Worm (Caenorhabditis elegans): ENCODE data around the gene R08F11.7.

R08F11.7 gene

DNA sequence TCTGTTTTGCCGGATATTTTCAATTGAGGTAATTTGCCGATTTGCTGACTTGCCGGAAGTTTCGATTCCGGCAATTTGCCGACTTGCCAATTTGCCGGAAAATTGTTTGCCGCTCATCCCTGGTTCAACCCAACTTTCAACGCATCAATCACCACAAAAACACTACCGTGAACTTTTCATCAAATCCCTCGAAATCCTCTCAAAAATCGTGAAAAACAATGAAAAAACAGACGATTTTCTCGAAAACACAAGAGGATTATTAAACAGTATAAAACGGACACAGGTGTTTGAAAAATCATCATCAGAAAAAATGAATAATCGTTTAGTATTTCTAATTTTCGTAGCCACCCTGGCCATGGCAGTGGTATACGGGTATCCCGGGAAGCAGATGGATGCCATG is 23.0 kb upstream of the R08F11.7 start, which contains the start of gene Y39H10A.1:
TSS of gene Y39H10A.1 (plus strand) at position 301 of the 400 bp plus-strand sequence.
- TF ChIP-seq unc-130 (tag; optimal IDR thresholded peaks at IDR 0.05) (no peak), lir-3 (tag; optimal IDR thresholded peaks at IDR 0.05; ENCODE audit: poor library complexity) (no peak), nhr-11 (tag; optimal IDR thresholded peaks at IDR 0.05) (no peak), elt-2 (tag; optimal IDR thresholded peaks at IDR 0.05) (no peak), nhr-19 (GFP tag; conservative IDR thresholded peaks at IDR 0.05) (no peak), hpl-2 (GFP tag; optimal IDR thresholded peaks at IDR 0.05) (no peak), hlh-17 (GFP tag; optimal IDR thresholded peaks at IDR 0.05; ENCODE audit: borderline replicate concordance) (no peak), rnt-1 (tag; optimal IDR thresholded peaks at IDR 0.05) (no peak), efl-1 (optimal IDR thresholded peaks at IDR 0.05) (no peak), efl-1 (GFP tag; optimal IDR thresholded peaks at IDR 0.05 in 1 of 2) (no peak), C34B4.2 (tag; optimal IDR thresholded peaks at IDR 0.05) (no peak)

ce11 chrV:3768270-3768669 is 21.6 kb upstream of the R08F11.7 start, which contains the start of gene R08E5.4:
Gene R08E5.4, plus strand, starts transcription at chrV:3768570.
- TF ChIP-seq nhr-77 (tag; optimal IDR thresholded peaks at IDR 0.05) (no peak), fkh-8 (tag; optimal IDR thresholded peaks at IDR 0.05) (no peak), nhr-12 (tag; optimal IDR thresholded peaks at IDR 0.05) (no peak), egl-13 (tag; optimal IDR thresholded peaks at IDR 0.05) (no peak), nhr-19 (GFP tag; conservative IDR thresholded peaks at IDR 0.05) (no peak), unc-130 (tag; optimal IDR thresholded peaks at IDR 0.05) (no peak), sup-37 (GFP tag; optimal IDR thresholded peaks at IDR 0.05) (no peak), snpc-4 (tag; optimal IDR thresholded peaks at IDR 0.05) (no peak), nhr-28 (tag; optimal IDR thresholded peaks at IDR 0.05) (no peak), aha-1 (tag; optimal IDR thresholded peaks at IDR 0.05) (no peak), efl-1 (optimal IDR thresholded peaks at IDR 0.05) (no peak), efl-1 (GFP tag; optimal IDR thresholded peaks at IDR 0.05 in 1 of 2) (no peak), nhr-11 (tag; optimal IDR thresholded peaks at IDR 0.05) (no peak), egl-27 (tag; optimal IDR thresholded peaks at IDR 0.05) (no peak), tlp-1 (tag; optimal IDR thresholded peaks at IDR 0.05) (no peak), tbx-2 (tag; optimal IDR thresholded peaks at IDR 0.05) (no peak)

DNA sequence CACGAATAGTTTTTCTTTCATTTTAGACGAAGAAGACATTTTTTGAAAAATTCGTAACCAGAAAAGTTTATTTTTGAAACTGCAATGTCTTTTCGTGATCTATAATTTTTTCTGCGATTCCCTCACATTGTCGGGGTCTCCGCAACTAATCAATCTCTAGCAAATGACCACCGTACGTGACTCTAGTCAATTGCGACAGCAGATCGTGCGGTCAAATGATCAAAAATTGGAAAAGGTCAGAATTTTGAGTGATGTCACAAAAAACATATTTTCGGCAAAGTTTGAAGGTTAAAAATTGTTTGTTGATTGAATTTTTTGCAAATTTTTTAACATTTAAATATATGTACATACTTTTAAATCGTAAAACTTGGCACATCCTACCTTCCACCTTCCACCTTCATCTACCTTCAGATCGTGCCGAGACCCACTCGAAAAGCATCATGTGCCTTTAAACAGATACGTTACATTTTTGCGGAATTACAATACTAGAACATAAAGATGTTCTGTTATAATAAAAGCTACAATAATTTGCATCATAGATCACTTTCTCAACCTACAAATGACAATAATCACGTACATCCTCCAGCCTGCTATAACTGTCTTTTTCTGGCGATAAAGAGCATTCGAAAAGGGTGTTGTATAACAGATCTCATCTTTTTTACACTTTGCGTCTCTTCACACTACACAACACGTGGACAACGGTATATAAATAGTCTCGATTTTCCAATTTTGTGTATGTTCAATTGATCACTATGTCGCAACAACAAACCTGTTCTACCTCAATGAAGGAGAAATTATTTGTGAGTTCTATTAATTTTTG is 18.2 kb upstream of the R08F11.7 start, which contains the start of the genes R08E5.1 and rips-1:
TSS of gene R08E5.1 (minus strand) at position 82 of the 820 bp plus-strand sequence.
TSS of gene rips-1 (plus strand) at position 585 of the 820 bp plus-strand sequence.
- peak; percentile 81 for TF ChIP-seq nhr-85 (tag)
- peak; percentile 62 for TF ChIP-seq blmp-1 (tag; optimal IDR thresholded peaks at IDR 0.05)
- TF ChIP-seq lin-35 (GFP tag; optimal IDR thresholded peaks at IDR 0.05) = no peak
- TF ChIP-seq nhr-20 (tag; optimal IDR thresholded peaks at IDR 0.05) = peak; percentile 43
- TF ChIP-seq lin-14 (GFP tag; optimal IDR thresholded peaks at IDR 0.05) = peak; percentile 35
- TF ChIP-seq snu-23 (GFP tag; optimal IDR thresholded peaks at IDR 0.05) = peak; percentile 14
- no peak for TF ChIP-seq skn-1 (tag; optimal IDR thresholded peaks at IDR 0.05)
- TF ChIP-seq pag-3 (tag; optimal IDR thresholded peaks at IDR 0.05; ENCODE audit: borderline replicate concordance, insufficient read depth) = no peak
- peak; percentile 39 for TF ChIP-seq aha-1 (tag; optimal IDR thresholded peaks at IDR 0.05)
- no peak for TF ChIP-seq nhr-28 (tag; optimal IDR thresholded peaks at IDR 0.05)
- no peak for TF ChIP-seq efl-1 (optimal IDR thresholded peaks at IDR 0.05)
- TF ChIP-seq efl-1 (GFP tag; optimal IDR thresholded peaks at IDR 0.05 in 1 of 2) = peak in 1 of 2 experiments; percentile 22
- peak in 1 of 6 experiments; percentile 44 for TF ChIP-seq elt-3 (tag; optimal IDR thresholded peaks at IDR 0.05)
- peak; percentile 26 for TF ChIP-seq unc-130 (tag; optimal IDR thresholded peaks at IDR 0.05)
- TF ChIP-seq ets-5 (GFP tag; IDR thresholded peaks at IDR 0.05) = no peak
- no peak for TF ChIP-seq isw-1 (GFP tag; IDR thresholded peaks at IDR 0.05)
- no peak for TF ChIP-seq nhr-76 (tag; optimal IDR thresholded peaks at IDR 0.05)

DNA sequence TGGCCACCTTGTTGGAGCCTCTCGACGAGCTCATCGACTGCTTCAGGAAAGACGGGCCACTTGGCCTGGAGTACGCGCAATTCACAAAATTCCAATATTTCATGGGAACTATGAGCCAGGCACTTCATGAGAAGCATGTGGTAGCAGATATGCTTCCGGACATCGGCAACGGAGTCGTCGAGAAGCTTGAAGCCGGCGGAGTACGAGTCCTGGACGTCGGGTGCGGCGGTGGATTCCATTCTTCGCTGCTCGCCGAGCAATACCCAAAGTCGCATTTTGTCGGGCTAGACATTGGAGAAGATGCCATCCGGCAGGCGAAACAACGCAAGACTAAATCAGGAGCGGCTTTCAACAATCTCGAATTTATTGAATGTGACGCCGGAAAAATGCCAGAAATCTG is 16.3 kb upstream of the R08F11.7 start:
- TF ChIP-seq nhr-85 (tag) (no peak), zag-1 (tag; optimal IDR thresholded peaks at IDR 0.05) (no peak), nhr-90 (tag; optimal IDR thresholded peaks at IDR 0.05; ENCODE audit: poor library complexity) (no peak), swsn-7 (tag; optimal IDR thresholded peaks at IDR 0.05) (no peak), sox-4 (tag; optimal IDR thresholded peaks at IDR 0.05) (no peak)
